Worm (Caenorhabditis elegans) whole organism, early embryonic: ENCODE results near the gene C01G10.6.
"Not testable (repeated sequence)": the region's sequence is repeated elsewhere in the genome, so short reads cannot be mapped to it uniquely, and the experiment has no call there.

Experiments
- ceh-13 ChIP-seq: fragments of 200-800 bp; sonication (Bioruptor generic); optimal IDR thresholded peaks from 2 replicates; lab custom pipeline; 2018; ENCODE audit warnings: mild to moderate bottlenecking, missing genetic modification characterization, missing compliant biosample characterization
- flt-1 ChIP-seq: fragments of 200-800 bp; sonication (Bioruptor generic); IDR thresholded peaks from 2 replicates; pipeline ENCODE4 v1.3.6; 2022; ENCODE audit warnings: missing genetic modification characterization, missing compliant biosample characterization
- hnd-1 ChIP-seq: sonication (generic microtip); optimal IDR thresholded peaks from 2 replicates; lab custom pipeline; 2016; ENCODE audit warnings: missing genetic modification characterization, missing compliant biosample characterization
- scrt-1 ChIP-seq: fragments of 200-800 bp; sonication (Bioruptor generic); IDR thresholded peaks from 2 replicates; pipeline ENCODE4 v1.3.6; 2022; ENCODE audit warnings: missing genetic modification characterization, missing compliant biosample characterization
- sea-1 ChIP-seq: fragments of 200-800 bp; sonication (Bioruptor generic); conservative IDR thresholded peaks from 2 replicates; pipeline ENCODE4 v1.3.6; 2022; ENCODE audit warnings: missing genetic modification characterization, missing compliant biosample characterization

DNA sequence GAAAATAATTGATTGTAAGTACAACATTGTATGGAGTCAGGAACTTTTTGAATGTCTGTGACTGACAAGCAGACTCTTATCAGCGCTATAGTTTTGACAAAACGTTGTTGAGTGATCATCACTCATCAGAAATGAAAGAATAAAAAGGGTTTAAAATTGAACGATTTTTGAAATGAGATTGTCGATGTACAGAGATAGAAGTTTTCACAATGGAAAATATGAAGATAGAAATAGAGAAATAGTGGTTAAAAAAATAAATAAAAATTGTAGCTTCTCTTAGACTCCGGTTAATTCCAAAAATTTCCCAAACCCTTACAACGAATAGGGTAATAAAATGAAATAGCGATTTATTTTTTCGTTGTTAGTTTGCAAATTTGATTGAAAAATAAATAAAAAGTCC lies 37.7 kb downstream of the C01G10.6 start, which contains the start of gene ugt-30:
- not testable (repeated sequence) for TF ChIP-seq flt-1 (GFP tag; lab: Robert Waterston, UW); ceh-13 (GFP tag; lab: Kevin White, UChicago); sea-1; scrt-1 (GFP tag; lab: Robert Waterston, UW); hnd-1
